Worm (Caenorhabditis elegans): ENCODE data around the gene T24C12.3.

T24C12.3 gene

ce11 chrX:2178410-2178944 lies 25.2 kb downstream of the T24C12.3 start:
- no peak for TF ChIP-seq mcd-1 (GFP tag; IDR thresholded peaks at IDR 0.05)
- TF ChIP-seq egl-18 (GFP tag; IDR thresholded peaks at IDR 0.05) = no peak
- TF ChIP-seq akir-1 (GFP tag; optimal IDR thresholded peaks at IDR 0.05) = no peak
- no peak for TF ChIP-seq hlh-26 (GFP tag; conservative IDR thresholded peaks at IDR 0.05)
- TF ChIP-seq nhr-80 (tag; optimal IDR thresholded peaks at IDR 0.05) = peak; percentile 57
- TF ChIP-seq B0035.1 (tag; optimal IDR thresholded peaks at IDR 0.05) = no peak
- no peak for TF ChIP-seq snpc-1.1 (tag; optimal IDR thresholded peaks at IDR 0.05; ENCODE audit: insufficient read depth)
- no peak for TF ChIP-seq snpc-3.4 (tag; optimal IDR thresholded peaks at IDR 0.05)

ce11 chrX:2177731-2178326 lies 25.9 kb downstream of the T24C12.3 start:
- TF ChIP-seq mcd-1 (GFP tag; IDR thresholded peaks at IDR 0.05) (no peak), athp-1 (tag; optimal IDR thresholded peaks at IDR 0.05) (no peak), F37B4.10 (GFP tag; IDR thresholded peaks at IDR 0.05) (no peak), Y56A3A.18 (GFP tag; IDR thresholded peaks at IDR 0.05) (no peak), cebp-2 (GFP tag; IDR thresholded peaks at IDR 0.05) (no peak), K12H6.12 (tag; optimal IDR thresholded peaks at IDR 0.05) (no peak), Y67H2A.10 (GFP tag; conservative IDR thresholded peaks at IDR 0.05) (no peak), F39B2.1 (GFP tag; IDR thresholded peaks at IDR 0.05) (no peak), B0336.3 (GFP tag; IDR thresholded peaks at IDR 0.05) (no peak), ccch-3 (GFP tag; optimal IDR thresholded peaks at IDR 0.05) (no peak), ztf-22 (GFP tag; optimal IDR thresholded peaks at IDR 0.05) (no peak), dpff-1 (tag; optimal IDR thresholded peaks at IDR 0.05) (no peak)

- TF ChIP-seq mcd-1 (GFP tag; IDR thresholded peaks at IDR 0.05) (no peak), madf-10 (tag; optimal IDR thresholded peaks at IDR 0.05) (no peak), nhr-120 (GFP tag; IDR thresholded peaks at IDR 0.05) (no peak), ztf-18 (tag; optimal IDR thresholded peaks at IDR 0.05) (no peak), snpc-1.3 (tag; optimal IDR thresholded peaks at IDR 0.05; ENCODE audit: insufficient read depth) (no peak), hmg-1.2 (GFP tag; IDR thresholded peaks at IDR 0.05) (no peak), ZK185.1 (tag; optimal IDR thresholded peaks at IDR 0.05; ENCODE audit: poor library complexity, severe bottlenecking) (no peak), nfya-1 (tag; optimal IDR thresholded peaks at IDR 0.05; ENCODE audit: borderline replicate concordance, insufficient read depth) (no peak), bed-1 (GFP tag; IDR thresholded peaks at IDR 0.05) (no peak), lin-40 (tag; optimal IDR thresholded peaks at IDR 0.05) (no peak), cebp-1 (GFP tag; IDR thresholded peaks at IDR 0.05) (no peak), cebp-1 (tag; optimal IDR thresholded peaks at IDR 0.05) (no peak), ceh-79 (tag; optimal IDR thresholded peaks at IDR 0.05) (no peak), F22D6.2 (tag; optimal IDR thresholded peaks at IDR 0.05) (no peak), lsy-27 (tag; optimal IDR thresholded peaks at IDR 0.05; ENCODE audit: borderline replicate concordance, insufficient read depth) (no peak), lag-1 (GFP tag; IDR thresholded peaks at IDR 0.05) (no peak), nfya-2 (GFP tag; IDR thresholded peaks at IDR 0.05) (no peak), hsf-1 (GFP tag; IDR thresholded peaks at IDR 0.05) (no peak), lsl-1 (GFP tag; optimal IDR thresholded peaks at IDR 0.05) (no peak)
Observed at ce11 chrX:2176361-2176880, 27.3 kb downstream of the T24C12.3 start, which contains the start of gene F48B9.8. Gene F48B9.8, minus strand, starts transcription at chrX:2176411.

Data from whole organism, young adult.